Worm (Caenorhabditis elegans) whole organism, young adult: ENCODE measurements around the gene zzz-1.

Experiments used
- C06A6.2 ChIP-seq: fragments of 200-800 bp; sonication (Bioruptor generic); conservative IDR thresholded peaks from 2 replicates; pipeline ENCODE4 v1.3.6; 2022; ENCODE audit warnings: missing genetic modification characterization, missing compliant biosample characterization
- F52B5.7 ChIP-seq: sonication (generic microtip); optimal IDR thresholded peaks from 2 replicates; lab custom pipeline; 2016; ENCODE audit warnings: mild to moderate bottlenecking, missing genetic modification characterization, missing compliant biosample characterization
- chd-7 ChIP-seq: sonication (generic microtip); optimal IDR thresholded peaks from 2 replicates; lab custom pipeline; 2016; ENCODE audit warnings: mild to moderate bottlenecking, missing genetic modification characterization, moderate library complexity, missing compliant biosample characterization
- dpl-1 ChIP-seq: fragments of 150-350 bp; optimal IDR thresholded peaks from 2 replicates; lab custom pipeline; 2014; ENCODE audit warnings: missing biosample characterization, missing genetic modification reagents, missing genetic modification characterization
- egrh-3 ChIP-seq: fragments of 200-800 bp; sonication (Bioruptor generic); IDR thresholded peaks from 2 replicates; pipeline ENCODE4 v1.3.6; 2022; ENCODE audit warnings: missing genetic modification reagents, missing genetic modification characterization, missing compliant biosample characterization
- him-1 ChIP-seq: sonication (generic microtip); optimal IDR thresholded peaks from 2 replicates; lab custom pipeline; 2016; ENCODE audit warnings: missing genotype, missing genetic modification reagents, missing genetic modification characterization, missing compliant biosample characterization
- hrde-1 ChIP-seq: sonication (generic microtip); optimal IDR thresholded peaks from 2 replicates; lab custom pipeline; 2016; ENCODE audit warnings: missing genetic modification characterization, mild to moderate bottlenecking, missing compliant biosample characterization, moderate library complexity, missing genotype, missing genetic modification reagents, borderline replicate concordance
- mel-28 ChIP-seq: sonication (generic microtip); optimal IDR thresholded peaks from 2 replicates; lab custom pipeline; 2016; ENCODE audit warnings: borderline replicate concordance, mild to moderate bottlenecking, missing genetic modification characterization, missing compliant biosample characterization
- pha-4 ChIP-seq: fragments of 150-350 bp; sonication (generic microtip); optimal IDR thresholded peaks from 2 replicates; lab custom pipeline; 2014; ENCODE audit warnings: missing biosample characterization, missing genetic modification reagents, missing genetic modification characterization
- rec-8 ChIP-seq, 2 experiments: sonication (generic microtip); optimal IDR thresholded peaks; 2 replicates each; lab custom pipeline; 2016; ENCODE audit warnings: mild to moderate bottlenecking in 2 of 2, missing genetic modification characterization in 2 of 2, missing genetic modification reagents in 2 of 2, missing genotype in 2 of 2, missing biosample characterization in 1 of 2, missing compliant biosample characterization in 1 of 2, moderate library complexity in 1 of 2
- snpc-4 ChIP-seq, 5 experiments: fragments of 150-350 bp in 1 of 5; sonication (generic microtip) in 4 of 5; optimal IDR thresholded peaks; 2 replicates each; lab custom pipeline; 2014 to 2018; ENCODE audit warnings: missing genetic modification characterization in 5 of 5, missing biosample characterization in 3 of 5, antibody characterized with exemption in 2 of 5, mild to moderate bottlenecking in 2 of 5, missing compliant biosample characterization in 2 of 5, missing genotype in 2 of 5, moderate library complexity in 2 of 5, missing genetic modification reagents in 1 of 5
- tbx-9 ChIP-seq: sonication (generic microtip); optimal IDR thresholded peaks from 2 replicates; lab custom pipeline; 2016; ENCODE audit warnings: borderline replicate concordance, missing genetic modification characterization, inconsistent platforms, missing compliant biosample characterization
- ztf-3 ChIP-seq: fragments of 200-800 bp; sonication (Bioruptor generic); optimal IDR thresholded peaks from 2 replicates; lab custom pipeline; 2018; ENCODE audit warnings: mild to moderate bottlenecking, missing genetic modification characterization, missing compliant biosample characterization

- no peak for TF ChIP-seq pha-4 (tag; lab: Kevin White, UChicago)
- TF ChIP-seq snpc-4 (GFP tag; optimal IDR thresholded peaks at IDR 0.05; lab: Kevin White, UChicago): no peak
- TF ChIP-seq snpc-4 (tag; optimal IDR thresholded peaks at IDR 0.05; lab: Kevin White, UChicago): no peak
- no peak for TF ChIP-seq C06A6.2
- no peak for TF ChIP-seq F52B5.7 (tag; lab: Kevin White, UChicago)
- no peak for TF ChIP-seq ztf-3 (GFP tag; lab: Kevin White, UChicago)
- no peak for TF ChIP-seq hrde-1 (tag; lab: Kevin White, UChicago)
- TF ChIP-seq dpl-1 (GFP tag; lab: Kevin White, UChicago): no peak
- no peak for TF ChIP-seq egrh-3 (GFP tag; lab: Robert Waterston, UW)
- no peak for TF ChIP-seq tbx-9
- TF ChIP-seq mel-28 (tag; lab: Kevin White, UChicago): no peak
- TF ChIP-seq chd-7: no peak
- no peak for TF ChIP-seq rec-8 (tag; optimal IDR thresholded peaks at IDR 0.05; lab: Kevin White, UChicago)
- TF ChIP-seq him-1 (tag; lab: Kevin White, UChicago): no peak
These were observed 10.9 kb downstream of the zzz-1 start, which contains the start of gene F32D8.7 for ce11 chrV:10898107-10898506.
